Fruit fly (Drosophila melanogaster) whole organism, wandering third instar larva: ENCODE measurements around the gene Arp1.
A peak's percentile ranks its signal among the peaks of the same experiment; 100 is the strongest.

Source experiments
- Abd-B ChIP-seq: fragments of >200 bp; optimal IDR thresholded peaks from 2 replicates; lab custom pipeline; 2017; ENCODE audit warnings: missing biosample characterization, missing genetic modification characterization
- CG32264 ChIP-seq: fragments of 200-800 bp; sonication (Bioruptor generic); optimal IDR thresholded peaks from 2 replicates; lab custom pipeline; 2016; ENCODE audit warnings: missing biosample characterization, missing genetic modification characterization
- CG9705 ChIP-seq: fragments of 200-800 bp; sonication (Bioruptor generic); optimal IDR thresholded peaks from 2 replicates; lab custom pipeline; 2018; ENCODE audit warnings: missing biosample characterization, mild to moderate bottlenecking, missing genetic modification characterization
- CrebA ChIP-seq: fragments of 200-800 bp; sonication (Bioruptor generic); optimal IDR thresholded peaks from 2 replicates; lab custom pipeline; 2016; ENCODE audit warnings: missing biosample characterization, mild to moderate bottlenecking, missing genetic modification characterization, borderline replicate concordance
- GATAd ChIP-seq: sonication (Bioruptor generic); optimal IDR thresholded peaks from 2 replicates; lab custom pipeline; 2016; ENCODE audit warnings: missing biosample characterization, missing genetic modification characterization
- HLH106 ChIP-seq: fragments of 200-800 bp; optimal IDR thresholded peaks from 3 replicates; lab custom pipeline; 2019; ENCODE audit warnings: missing biosample characterization, mild to moderate bottlenecking, missing genetic modification characterization, moderate library complexity
- Hnf4 ChIP-seq: fragments of 200-800 bp; sonication (Bioruptor generic); optimal IDR thresholded peaks from 2 replicates; lab custom pipeline; 2016; ENCODE audit warnings: missing biosample characterization, mild to moderate bottlenecking, missing genetic modification characterization
- Hr78 ChIP-seq: fragments of >200 bp; optimal IDR thresholded peaks from 2 replicates; lab custom pipeline; 2017; ENCODE audit warnings: missing biosample characterization, missing genetic modification characterization
- Hr83 ChIP-seq: fragments of 200-300 bp; sonication (Bioruptor generic); optimal IDR thresholded peaks from 2 replicates; lab custom pipeline; 2016; ENCODE audit warnings: missing biosample characterization, mild to moderate bottlenecking, missing genetic modification characterization, moderate library complexity; ENCODE audit not compliant: poor library complexity, severe bottlenecking
- Jra ChIP-seq: sonication (Bioruptor generic); optimal IDR thresholded peaks from 2 replicates; lab custom pipeline; 2016; ENCODE audit warnings: missing biosample characterization, missing genetic modification characterization
- Mio ChIP-seq: sonication (Bioruptor generic); optimal IDR thresholded peaks from 2 replicates; lab custom pipeline; 2016; ENCODE audit warnings: missing biosample characterization, missing genetic modification characterization
- Myc ChIP-seq: fragments of >200 bp; optimal IDR thresholded peaks from 2 replicates; lab custom pipeline; 2017
- N ChIP-seq: fragments of >200 bp; optimal IDR thresholded peaks from 2 replicates; lab custom pipeline; 2018; ENCODE audit warnings: missing biosample characterization, missing external identifiers, missing genetic modification characterization
- OdsH ChIP-seq: fragments of 200-800 bp; sonication (Bioruptor generic); optimal IDR thresholded peaks from 2 replicates; lab custom pipeline; 2016; ENCODE audit warnings: missing biosample characterization, mild to moderate bottlenecking, missing genetic modification characterization
- Rel ChIP-seq, 2 experiments: fragments of 200-800 bp; sonication (Bioruptor generic) in 1 of 2; optimal IDR thresholded peaks; 2 replicates in 1 of 2; 3 replicates in 1 of 2; lab custom pipeline; 2016 to 2019; ENCODE audit warnings: mild to moderate bottlenecking in 2 of 2, missing biosample characterization in 2 of 2, missing genetic modification characterization in 2 of 2, moderate library complexity in 1 of 2
- Sp1 ChIP-seq: fragments of 200-800 bp; sonication (Bioruptor generic); optimal IDR thresholded peaks from 3 replicates; lab custom pipeline; 2019; ENCODE audit warnings: missing biosample characterization, mild to moderate bottlenecking, missing genetic modification characterization, moderate library complexity
- Vsx2 ChIP-seq: fragments of 200-300, 225-300 bp; sonication (Bioruptor generic); optimal IDR thresholded peaks from 2 replicates; lab custom pipeline; 2018; ENCODE audit warnings: missing biosample characterization, missing genetic modification characterization; ENCODE audit not compliant: partially characterized antibody
- br ChIP-seq: fragments of 200-800 bp; sonication (Bioruptor generic); optimal IDR thresholded peaks from 2 replicates; lab custom pipeline; 2016; ENCODE audit warnings: missing biosample characterization, missing genetic modification characterization
- brk ChIP-seq: fragments of 200-800 bp; sonication (Bioruptor generic); optimal IDR thresholded peaks from 2 replicates; lab custom pipeline; 2016; ENCODE audit warnings: missing biosample characterization, mild to moderate bottlenecking, missing genetic modification characterization
- dl ChIP-seq, 2 experiments: fragments of 175-275, 200-275 bp in 1 of 2; fragments of 200-275 bp in 1 of 2; sonication (Bioruptor generic); optimal IDR thresholded peaks; lab custom pipeline; 2018; ENCODE audit warnings: mild to moderate bottlenecking in 2 of 2, missing biosample characterization in 2 of 2, missing genetic modification characterization in 2 of 2, moderate library complexity in 2 of 2; ENCODE audit not compliant: partially characterized antibody in 2 of 2, insufficient read depth in 1 of 2
- dmrt93B ChIP-seq: fragments of 200-800 bp; sonication (Bioruptor generic); optimal IDR thresholded peaks from 2 replicates; lab custom pipeline; 2018; ENCODE audit warnings: missing biosample characterization, mild to moderate bottlenecking, missing genetic modification characterization
- dsf ChIP-seq: sonication (Bioruptor generic); optimal IDR thresholded peaks from 2 replicates; lab custom pipeline; 2016; ENCODE audit warnings: missing biosample characterization, missing genetic modification characterization, borderline replicate concordance
- ey ChIP-seq: fragments of 200-800 bp; sonication (Bioruptor generic); optimal IDR thresholded peaks from 2 replicates; lab custom pipeline; 2016; ENCODE audit warnings: missing biosample characterization, missing genetic modification characterization
- foxo ChIP-seq, 2 experiments: fragments of 200-800 bp; sonication (Bioruptor generic); optimal IDR thresholded peaks; 2 replicates in 1 of 2; 3 replicates in 1 of 2; lab custom pipeline; 2016 to 2017; ENCODE audit warnings: missing biosample characterization in 2 of 2, missing genetic modification characterization in 2 of 2
- fru ChIP-seq: fragments of 200-800 bp; sonication (Bioruptor generic); optimal IDR thresholded peaks from 3 replicates; lab custom pipeline; 2016; ENCODE audit warnings: missing biosample characterization, mild to moderate bottlenecking, missing genetic modification characterization
- h ChIP-seq: fragments of 200-800 bp; sonication (Bioruptor generic); optimal IDR thresholded peaks from 3 replicates; lab custom pipeline; 2016; ENCODE audit warnings: missing biosample characterization, mild to moderate bottlenecking, missing genetic modification characterization
- jim ChIP-seq: fragments of 175-275, 200-325 bp; sonication (Bioruptor generic); optimal IDR thresholded peaks from 2 replicates; lab custom pipeline; 2016; ENCODE audit warnings: missing biosample characterization, mild to moderate bottlenecking, missing genetic modification characterization
- pan ChIP-seq: fragments of >200 bp; optimal IDR thresholded peaks from 2 replicates; lab custom pipeline; 2017
- psq ChIP-seq: fragments of 200-800 bp; sonication (Bioruptor generic); optimal IDR thresholded peaks from 3 replicates; lab custom pipeline; 2017; ENCODE audit warnings: missing biosample characterization, mild to moderate bottlenecking, missing genetic modification characterization, moderate library complexity
- rgr ChIP-seq: fragments of 200-800 bp; sonication (Bioruptor generic); optimal IDR thresholded peaks from 3 replicates; lab custom pipeline; 2016; ENCODE audit warnings: missing biosample characterization, mild to moderate bottlenecking, missing genetic modification characterization
- sage ChIP-seq: fragments of 200-800 bp; sonication (Bioruptor generic); optimal IDR thresholded peaks from 2 replicates; lab custom pipeline; 2016; ENCODE audit warnings: missing biosample characterization, mild to moderate bottlenecking, missing genetic modification characterization
- sv ChIP-seq: fragments of 200-800 bp; sonication (Bioruptor generic); optimal IDR thresholded peaks from 3 replicates; lab custom pipeline; 2016; ENCODE audit warnings: missing biosample characterization, missing genetic modification characterization
- tai ChIP-seq: sonication (Bioruptor generic); optimal IDR thresholded peaks from 2 replicates; lab custom pipeline; 2016; ENCODE audit warnings: missing biosample characterization, missing genetic modification characterization
- usp ChIP-seq: fragments of >200 bp; optimal IDR thresholded peaks from 2 replicates; lab custom pipeline; 2017; ENCODE audit warnings: missing biosample characterization, missing genetic modification characterization
- woc ChIP-seq: sonication (Bioruptor generic); optimal IDR thresholded peaks from 2 replicates; lab custom pipeline; 2016; ENCODE audit warnings: missing biosample characterization, mild to moderate bottlenecking, missing genetic modification characterization

Arp1 gene

dm6 chr3R:12720344-12721200 lies 29.0 kb downstream of the Arp1 start:
- TF ChIP-seq woc (GFP tag; lab: Kevin White, UChicago): peak; percentile 15
- TF ChIP-seq dl (GFP tag; optimal IDR thresholded peaks at IDR 0.05; lab: Kevin White, UChicago; ENCODE audit: insufficient read depth in 1 of 2, partially characterized antibody in 2 of 2): no peak
- TF ChIP-seq usp (GFP tag; lab: Kevin White, UChicago): no peak
- no peak for TF ChIP-seq OdsH (GFP tag; lab: Kevin White, UChicago)
- no peak for TF ChIP-seq CG9705
- TF ChIP-seq Abd-B (GFP tag; lab: Kevin White, UChicago): no peak
- no peak for TF ChIP-seq ey (GFP tag; lab: Kevin White, UChicago)
- TF ChIP-seq fru (GFP tag; lab: Kevin White, UChicago): no peak
- no peak for TF ChIP-seq brk (GFP tag; lab: Kevin White, UChicago)
- no peak for TF ChIP-seq psq
- no peak for TF ChIP-seq Rel (GFP tag; optimal IDR thresholded peaks at IDR 0.05; lab: Kevin White, UChicago)
- no peak for TF ChIP-seq Rel (tag; optimal IDR thresholded peaks at IDR 0.05; lab: Kevin White, UChicago)
- TF ChIP-seq rgr: no peak
- TF ChIP-seq Vsx2 (GFP tag; lab: Kevin White, UChicago): no peak
- peak; percentile 14 for TF ChIP-seq Hnf4
- TF ChIP-seq pan (lab: Kevin White, UChicago): no peak
- no peak for TF ChIP-seq sage
- peak; percentile 41 for TF ChIP-seq CrebA
- no peak for TF ChIP-seq Myc (lab: Kevin White, UChicago)
- no peak for TF ChIP-seq Jra
- no peak for TF ChIP-seq N (GFP tag; lab: Kevin White, UChicago)

dm6 chr3R:12722392-12722914 lies 30.9 kb downstream of the Arp1 start, which contains the start of gene Men:
Men (minus strand) TSS chr3R:12722442.
- TF ChIP-seq usp (GFP tag; lab: Kevin White, UChicago): no peak
- TF ChIP-seq dmrt93B (GFP tag; lab: Kevin White, UChicago): peak; percentile 29
- TF ChIP-seq GATAd (GFP tag; lab: Kevin White, UChicago): no peak
- no peak for TF ChIP-seq dl (GFP tag; optimal IDR thresholded peaks at IDR 0.05; lab: Kevin White, UChicago; ENCODE audit: insufficient read depth in 1 of 2, partially characterized antibody in 2 of 2)
- no peak for TF ChIP-seq Rel (GFP tag; optimal IDR thresholded peaks at IDR 0.05; lab: Kevin White, UChicago)
- peak; percentile 32 for TF ChIP-seq Rel (tag; optimal IDR thresholded peaks at IDR 0.05; lab: Kevin White, UChicago)
- TF ChIP-seq woc (GFP tag; lab: Kevin White, UChicago): peak; percentile 32
- TF ChIP-seq psq: peak; percentile 50
- peak; percentile 18 for TF ChIP-seq brk (GFP tag; lab: Kevin White, UChicago)
- TF ChIP-seq CG9705: peak; percentile 17
- TF ChIP-seq br (GFP tag; lab: Kevin White, UChicago): peak; percentile 17
- no peak for TF ChIP-seq CrebA
- TF ChIP-seq Hnf4: peak; percentile 30
- peak in 1 of 2 experiments; percentile 69 for TF ChIP-seq foxo (GFP tag; optimal IDR thresholded peaks at IDR 0.05; lab: Kevin White, UChicago)
- peak; percentile 69 for TF ChIP-seq h (GFP tag; lab: Kevin White, UChicago)
- TF ChIP-seq Sp1: peak; percentile 76
- no peak for TF ChIP-seq sage
- no peak for TF ChIP-seq dsf (GFP tag; lab: Kevin White, UChicago)
- peak; percentile 80 for TF ChIP-seq HLH106 (tag; lab: Kevin White, UChicago)
- TF ChIP-seq Myc (lab: Kevin White, UChicago): no peak
- peak; percentile 58 for TF ChIP-seq OdsH (GFP tag; lab: Kevin White, UChicago)
- peak; percentile 38 for TF ChIP-seq Jra
- no peak for TF ChIP-seq pan (lab: Kevin White, UChicago)
- no peak for TF ChIP-seq CG32264 (GFP tag; lab: Kevin White, UChicago)
- no peak for TF ChIP-seq tai (GFP tag; lab: Kevin White, UChicago)
- TF ChIP-seq rgr: peak; percentile 51
- peak; percentile 23 for TF ChIP-seq ey (GFP tag; lab: Kevin White, UChicago)
- TF ChIP-seq fru (GFP tag; lab: Kevin White, UChicago): peak; percentile 52
- no peak for TF ChIP-seq sv (GFP tag; lab: Kevin White, UChicago)
- TF ChIP-seq Vsx2 (GFP tag; lab: Kevin White, UChicago): no peak
- TF ChIP-seq jim: no peak
- TF ChIP-seq, all 38 proteins: peak for 17

DNA sequence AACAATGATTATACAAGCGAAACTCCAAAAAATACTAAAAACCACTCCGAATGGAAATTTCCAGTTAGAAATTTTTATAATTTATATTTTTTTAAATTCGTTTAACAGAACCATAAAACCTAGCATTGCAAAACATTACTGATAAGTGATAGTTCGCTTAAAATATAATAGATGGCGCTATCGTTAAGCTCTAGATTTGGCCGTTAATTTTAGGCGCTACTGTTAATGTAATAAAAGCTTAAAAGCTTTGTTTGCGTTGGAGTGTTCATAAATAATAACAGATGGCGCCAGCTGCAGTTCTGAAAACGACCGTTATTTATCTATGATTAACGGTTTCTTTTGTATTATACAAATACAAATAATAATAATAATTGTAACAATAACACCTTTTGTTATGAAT lies 32.2 kb downstream of the Arp1 start:
- no peak for TF ChIP-seq Hr78
- TF ChIP-seq N (GFP tag; lab: Kevin White, UChicago): no peak
- TF ChIP-seq CG32264 (GFP tag; lab: Kevin White, UChicago): no peak
- TF ChIP-seq Mio (GFP tag; lab: Kevin White, UChicago): no peak
- TF ChIP-seq sage: peak; percentile 24
- peak; percentile 54 for TF ChIP-seq Myc (lab: Kevin White, UChicago)
- TF ChIP-seq woc (GFP tag; lab: Kevin White, UChicago): no peak
- TF ChIP-seq usp (GFP tag; lab: Kevin White, UChicago): no peak
- peak in 1 of 2 experiments; percentile 2 for TF ChIP-seq foxo (GFP tag; optimal IDR thresholded peaks at IDR 0.05; lab: Kevin White, UChicago)
- TF ChIP-seq br (GFP tag; lab: Kevin White, UChicago): peak; percentile 19
- TF ChIP-seq Hnf4: peak; percentile 8
- peak; percentile 45 for TF ChIP-seq Hr83 (GFP tag; lab: Kevin White, UChicago)
- no peak for TF ChIP-seq Rel (GFP tag; optimal IDR thresholded peaks at IDR 0.05; lab: Kevin White, UChicago)
- no peak for TF ChIP-seq Rel (tag; optimal IDR thresholded peaks at IDR 0.05; lab: Kevin White, UChicago)
- peak; percentile 34 for TF ChIP-seq CrebA
- peak; percentile 16 for TF ChIP-seq rgr
- TF ChIP-seq GATAd (GFP tag; lab: Kevin White, UChicago): no peak
- TF ChIP-seq jim: no peak
- peak; percentile 71 for TF ChIP-seq brk (GFP tag; lab: Kevin White, UChicago)
- peak; percentile 9 for TF ChIP-seq OdsH (GFP tag; lab: Kevin White, UChicago)
- TF ChIP-seq Vsx2 (GFP tag; lab: Kevin White, UChicago): no peak
- peak; percentile 25 for TF ChIP-seq h (GFP tag; lab: Kevin White, UChicago)
- TF ChIP-seq, all 38 proteins: peak for 11
